Fruit fly (Drosophila melanogaster) whole organism, embryonic: Measurements from ENCODE around the gene CG7551.

Experiments used
- CG1024 ChIP-seq: fragments of 200-800 bp; sonication (Bioruptor generic); IDR thresholded peaks from 2 replicates; pipeline ENCODE4 v1.3.6; 2022; ENCODE audit warnings: missing biosample characterization, missing genetic modification characterization
- CG10431 ChIP-seq: fragments of 200-800 bp; sonication (Bioruptor generic); optimal IDR thresholded peaks from 3 replicates; lab custom pipeline; 2018; ENCODE audit warnings: missing biosample characterization, mild to moderate bottlenecking, missing genetic modification characterization
- CG11560 ChIP-seq: fragments of 200-800 bp; sonication (Bioruptor generic); IDR thresholded peaks from 3 replicates; pipeline ENCODE4 v1.3.6; 2022; ENCODE audit warnings: missing biosample characterization, missing genetic modification characterization
- CG13287 ChIP-seq: fragments of 200-800 bp; sonication (Bioruptor generic); IDR thresholded peaks from 2 replicates; pipeline ENCODE4 v1.3.6; 2022; ENCODE audit warnings: missing biosample characterization, missing genetic modification characterization; ENCODE audit not compliant: partially characterized antibody
- CG13894 ChIP-seq: fragments of 200-800 bp; sonication (Bioruptor generic); optimal IDR thresholded peaks from 3 replicates; lab custom pipeline; 2018; ENCODE audit warnings: missing biosample characterization, mild to moderate bottlenecking, missing genetic modification characterization, moderate library complexity
- CG15269 ChIP-seq: fragments of 200-800 bp; sonication (Bioruptor generic); optimal IDR thresholded peaks from 2 replicates; lab custom pipeline; 2018; ENCODE audit warnings: missing biosample characterization, mild to moderate bottlenecking, missing genetic modification characterization, moderate library complexity
- CG16863 ChIP-seq: fragments of 200-800 bp; sonication (Bioruptor generic); optimal IDR thresholded peaks from 3 replicates; lab custom pipeline; 2016; ENCODE audit warnings: missing biosample characterization, missing genetic modification characterization
- CG1832 ChIP-seq: fragments of 200-800 bp; sonication (Bioruptor generic); optimal IDR thresholded peaks from 2 replicates; lab custom pipeline; 2017; ENCODE audit warnings: missing biosample characterization, mild to moderate bottlenecking, missing genetic modification characterization, inconsistent platforms
- CG18599 ChIP-seq: fragments of 200-800 bp; sonication (Bioruptor generic); optimal IDR thresholded peaks from 3 replicates; lab custom pipeline; 2017; ENCODE audit warnings: missing biosample characterization, missing genetic modification characterization, mild to moderate bottlenecking, moderate library complexity, missing genetic modification reagents
- CG18764 ChIP-seq: fragments of 200-800 bp; sonication (Bioruptor generic); optimal IDR thresholded peaks from 3 replicates; lab custom pipeline; 2016; ENCODE audit warnings: missing biosample characterization, missing genetic modification characterization
- CG31224 ChIP-seq: fragments of 200-800 bp; sonication (Bioruptor generic); IDR thresholded peaks from 2 replicates; pipeline ENCODE4 v1.3.6; 2022; ENCODE audit warnings: missing biosample characterization, missing genetic modification characterization
- CG31441 ChIP-seq: fragments of 200-800 bp; sonication (Bioruptor generic); IDR thresholded peaks from 2 replicates; pipeline ENCODE4 v1.3.6; 2022; ENCODE audit warnings: missing biosample characterization, missing genetic modification characterization
- CG34224 ChIP-seq: fragments of 200-800 bp; sonication (Bioruptor generic); IDR thresholded peaks from 3 replicates; pipeline ENCODE4 v1.3.6; 2022; ENCODE audit warnings: missing biosample characterization, missing genetic modification characterization; ENCODE audit not compliant: partially characterized antibody
- CG7987 ChIP-seq: fragments of 200-800 bp; sonication (Bioruptor generic); optimal IDR thresholded peaks from 2 replicates; lab custom pipeline; 2018; ENCODE audit warnings: missing biosample characterization, mild to moderate bottlenecking, missing genetic modification characterization, moderate library complexity
- CG9932 ChIP-seq: fragments of 200-800 bp; sonication (Bioruptor generic); IDR thresholded peaks from 2 replicates; pipeline ENCODE4 v1.3.6; 2022; ENCODE audit warnings: missing biosample characterization, missing genetic modification characterization
- Dip2 ChIP-seq: fragments of 200-800 bp; sonication (Bioruptor generic); IDR thresholded peaks from 2 replicates; pipeline ENCODE4 v1.3.6; 2022; ENCODE audit warnings: missing biosample characterization, missing genetic modification characterization
- Dip3 ChIP-seq: fragments of 200-800 bp; sonication (Bioruptor generic); optimal IDR thresholded peaks from 3 replicates; lab custom pipeline; 2016; ENCODE audit warnings: missing biosample characterization, missing genetic modification characterization
- E2f2 ChIP-seq: fragments of 200-800 bp; sonication (Bioruptor generic); IDR thresholded peaks from 2 replicates; pipeline ENCODE4 v1.3.6; 2022; ENCODE audit warnings: missing biosample characterization, missing genetic modification characterization
- HHEX ChIP-seq: fragments of 200-800 bp; sonication (Bioruptor generic); optimal IDR thresholded peaks from 3 replicates; lab custom pipeline; 2017; ENCODE audit warnings: missing biosample characterization, mild to moderate bottlenecking, missing genetic modification characterization, missing genetic modification reagents
- HLH4C ChIP-seq: fragments of 200-800 bp; sonication (Bioruptor generic); IDR thresholded peaks from 3 replicates; pipeline ENCODE4 v1.3.6; 2022; ENCODE audit warnings: missing biosample characterization, missing genetic modification characterization; ENCODE audit not compliant: partially characterized antibody
- HmgZ ChIP-seq: fragments of 200-800 bp; sonication (Bioruptor generic); optimal IDR thresholded peaks from 2 replicates; lab custom pipeline; 2018; ENCODE audit warnings: missing biosample characterization, mild to moderate bottlenecking, missing genetic modification characterization
- Hmr ChIP-seq: fragments of 200-800 bp; sonication (Bioruptor generic); optimal IDR thresholded peaks from 3 replicates; lab custom pipeline; 2017; ENCODE audit warnings: mild to moderate bottlenecking, missing biosample characterization, missing genetic modification reagents, missing genetic modification characterization
- Kr ChIP-seq: fragments of 200-800 bp; sonication (Bioruptor generic); optimal IDR thresholded peaks from 2 replicates; lab custom pipeline; 2017; ENCODE audit warnings: missing biosample characterization, mild to moderate bottlenecking, missing genetic modification characterization
- MESR4 ChIP-seq: fragments of 200-800 bp; sonication (Bioruptor generic); optimal IDR thresholded peaks from 2 replicates; lab custom pipeline; 2018; ENCODE audit warnings: missing biosample characterization, mild to moderate bottlenecking, missing genetic modification characterization, moderate library complexity
- Nf-YC ChIP-seq: fragments of 200-800 bp; optimal IDR thresholded peaks from 3 replicates; lab custom pipeline; 2019; ENCODE audit warnings: missing biosample characterization, mild to moderate bottlenecking, missing genetic modification characterization, moderate library complexity
- Poxn ChIP-seq: fragments of 200-800 bp; sonication (Bioruptor generic); IDR thresholded peaks from 2 replicates; pipeline ENCODE4 v1.3.6; 2022; ENCODE audit warnings: missing biosample characterization, missing genetic modification characterization
- Rfx ChIP-seq: fragments of 200-800 bp; sonication (Bioruptor generic); IDR thresholded peaks from 2 replicates; pipeline ENCODE4 v1.3.6; 2022; ENCODE audit warnings: missing biosample characterization, missing genetic modification characterization
- Rx ChIP-seq: fragments of 200-800 bp; sonication (Bioruptor generic); IDR thresholded peaks from 2 replicates; pipeline ENCODE4 v1.3.6; 2022; ENCODE audit warnings: missing biosample characterization, missing genetic modification characterization
- Ssrp ChIP-seq: fragments of 200-800 bp; sonication (Bioruptor generic); optimal IDR thresholded peaks from 2 replicates; lab custom pipeline; 2018; ENCODE audit warnings: missing biosample characterization, mild to moderate bottlenecking, missing genetic modification characterization, moderate library complexity
- Vsx1 ChIP-seq: fragments of 200-800 bp; sonication (Bioruptor generic); optimal IDR thresholded peaks from 2 replicates; lab custom pipeline; 2017; ENCODE audit warnings: missing biosample characterization, mild to moderate bottlenecking, missing genetic modification characterization, missing genetic modification reagents
- bcd ChIP-seq: fragments of 200-800 bp; sonication (Bioruptor generic); optimal IDR thresholded peaks from 2 replicates; lab custom pipeline; 2017; ENCODE audit warnings: missing biosample characterization, mild to moderate bottlenecking, missing genetic modification characterization
- disco-r ChIP-seq: fragments of 200-800 bp; sonication (Bioruptor generic); optimal IDR thresholded peaks from 2 replicates; lab custom pipeline; 2016; ENCODE audit warnings: missing biosample characterization, missing genetic modification characterization
- dmrt11E ChIP-seq: fragments of 200-800 bp; sonication (Bioruptor generic); optimal IDR thresholded peaks from 3 replicates; lab custom pipeline; 2018; ENCODE audit warnings: missing biosample characterization, mild to moderate bottlenecking, missing genetic modification characterization, moderate library complexity
- eve ChIP-seq, 2 experiments: fragments of >200 bp; optimal IDR thresholded peaks; 2 replicates each; lab custom pipeline; 2017; ENCODE audit warnings: missing biosample characterization in 2 of 2, missing genetic modification characterization in 2 of 2
- exex ChIP-seq: fragments of 200-800 bp; sonication (Bioruptor generic); optimal IDR thresholded peaks from 4 replicates; lab custom pipeline; 2018; ENCODE audit warnings: missing biosample characterization, mild to moderate bottlenecking, missing genetic modification characterization, moderate library complexity
- hb ChIP-seq: fragments of 200-800 bp; sonication (Bioruptor generic); IDR thresholded peaks from 3 replicates; pipeline ENCODE4 v1.3.6; 2022; ENCODE audit warnings: missing biosample characterization, missing genetic modification characterization; ENCODE audit not compliant: partially characterized antibody
- nau ChIP-seq: fragments of 200-800 bp; sonication (Bioruptor generic); optimal IDR thresholded peaks from 3 replicates; lab custom pipeline; 2017; ENCODE audit warnings: missing biosample characterization, mild to moderate bottlenecking, missing genetic modification characterization, missing genetic modification reagents
- onecut ChIP-seq: fragments of 200-800 bp; sonication (Bioruptor generic); IDR thresholded peaks from 2 replicates; pipeline ENCODE4 v1.3.6; 2022; ENCODE audit warnings: missing biosample characterization, missing genetic modification characterization
- ranshi ChIP-seq: fragments of 200-800 bp; sonication (Bioruptor generic); IDR thresholded peaks from 2 replicates; pipeline ENCODE4 v1.3.6; 2022; ENCODE audit warnings: missing biosample characterization, missing genetic modification characterization
- row ChIP-seq: fragments of 200-800 bp; sonication (Bioruptor generic); IDR thresholded peaks from 3 replicates; pipeline ENCODE4 v1.3.6; 2022; ENCODE audit warnings: missing biosample characterization, missing genetic modification characterization
- salm ChIP-seq: fragments of 200-800 bp; sonication (Bioruptor generic); optimal IDR thresholded peaks from 2 replicates; lab custom pipeline; 2018; ENCODE audit warnings: missing biosample characterization, mild to moderate bottlenecking, missing genetic modification characterization
- scrt ChIP-seq: fragments of 200-800 bp; sonication (Bioruptor generic); optimal IDR thresholded peaks from 2 replicates; lab custom pipeline; 2018; ENCODE audit warnings: missing biosample characterization, mild to moderate bottlenecking, missing genetic modification characterization, moderate library complexity
- sim ChIP-seq: fragments of 200-800 bp; sonication (Bioruptor generic); IDR thresholded peaks from 2 replicates; pipeline ENCODE4 v1.3.6; 2022; ENCODE audit warnings: missing biosample characterization, missing genetic modification characterization
- sna ChIP-seq: fragments of 200-800 bp; sonication (Bioruptor generic); IDR thresholded peaks from 2 replicates; pipeline ENCODE4 v1.3.6; 2022; ENCODE audit warnings: missing biosample characterization, missing genetic modification characterization; ENCODE audit not compliant: partially characterized antibody
- sqz ChIP-seq: fragments of 200-800 bp; sonication (Bioruptor generic); optimal IDR thresholded peaks from 3 replicates; lab custom pipeline; 2018; ENCODE audit warnings: missing biosample characterization, mild to moderate bottlenecking, missing genetic modification characterization
- tgo ChIP-seq: fragments of 200-800 bp; sonication (Bioruptor generic); IDR thresholded peaks from 3 replicates; pipeline ENCODE4 v1.3.6; 2022; ENCODE audit warnings: missing biosample characterization, missing genetic modification characterization
- tin ChIP-seq: fragments of 200-800 bp; sonication (Bioruptor generic); optimal IDR thresholded peaks from 3 replicates; lab custom pipeline; 2016; ENCODE audit warnings: missing biosample characterization, missing genetic modification characterization
- tna ChIP-seq: fragments of 200-800 bp; sonication (Bioruptor generic); IDR thresholded peaks from 2 replicates; pipeline ENCODE4 v1.3.6; 2022; ENCODE audit warnings: missing biosample characterization, missing genetic modification characterization; ENCODE audit not compliant: partially characterized antibody

CG7551 gene

DNA sequence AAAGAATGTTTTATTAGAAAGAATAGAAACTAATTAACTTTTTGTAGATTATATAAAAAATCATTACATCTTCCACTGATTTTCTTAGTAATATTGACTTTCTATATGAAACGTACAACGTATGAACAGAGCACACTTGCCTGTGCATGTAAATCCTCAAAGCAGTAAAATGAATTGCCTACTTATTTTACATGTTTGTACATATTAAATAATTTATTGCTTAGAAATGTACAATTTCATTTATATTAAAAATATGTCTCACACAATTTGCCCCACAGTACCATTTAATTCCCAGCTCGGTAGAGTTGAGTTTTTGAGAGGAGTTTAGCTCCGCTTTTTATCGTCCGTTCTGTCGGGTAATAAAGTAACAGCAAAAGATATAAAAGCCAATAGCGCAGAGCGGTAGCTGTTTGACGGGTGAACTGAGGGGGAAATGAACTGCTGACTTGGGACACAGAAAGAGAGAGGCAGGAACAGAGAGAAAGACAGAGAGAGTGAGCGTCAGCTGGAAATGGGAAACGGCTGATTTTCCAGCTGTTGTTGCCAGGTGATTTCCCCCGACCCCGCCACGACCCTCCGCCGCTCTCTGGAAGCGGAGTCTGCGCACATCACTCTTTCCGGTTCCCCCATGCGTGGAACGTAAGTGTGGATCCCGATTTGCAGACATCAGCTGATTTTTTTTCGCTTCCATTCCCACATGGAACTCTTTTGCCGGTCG lies 35.0 kb downstream of the CG7551 start (continued):
- TF ChIP-seq CG16863 (GFP tag; lab: Kevin White, UChicago) (no peak), HmgZ (no peak), Poxn (GFP tag; lab: Robert Waterston, UW) (no peak), CG7987 (GFP tag; lab: Kevin White, UChicago) (no peak), exex (tag; lab: Kevin White, UChicago) (no peak), tna (GFP tag; lab: Robert Waterston, UW) (peak; percentile 25; the same call in 1 of the 2 replicates), CG13287 (peak; percentile 47; the same call in 1 of the 2 replicates), tgo (GFP tag; lab: Robert Waterston, UW) (no peak), HLH4C (GFP tag; lab: Robert Waterston, UW) (0 out of 3 replicates have a peak, but pooled peaks have one; percentile 9), hb (GFP tag; lab: Robert Waterston, UW) (no peak), CG13894 (tag; lab: Kevin White, UChicago) (peak; percentile 62), nau (peak; percentile 41), Dip2 (GFP tag; lab: Robert Waterston, UW) (no peak), CG1024 (GFP tag; lab: Robert Waterston, UW) (no peak), bcd (GFP tag; lab: Kevin White, UChicago) (no peak), CG9932 (GFP tag; lab: Robert Waterston, UW) (no peak), CG10431 (peak; percentile 51), CG18599 (GFP tag; lab: Kevin White, UChicago) (peak; percentile 58), sqz (GFP tag; lab: Kevin White, UChicago) (peak; percentile 30), CG31224 (GFP tag; lab: Robert Waterston, UW) (no peak), row (GFP tag; lab: Robert Waterston, UW) (no peak), Hmr (peak; percentile 36), Nf-YC (tag; lab: Kevin White, UChicago) (peak; percentile 40), salm (tag; lab: Kevin White, UChicago) (no peak), Ssrp (tag; lab: Kevin White, UChicago) (no peak), MESR4 (no peak), Vsx1 (GFP tag; lab: Kevin White, UChicago) (no peak), Rx (GFP tag; lab: Robert Waterston, UW) (no peak), ranshi (GFP tag; lab: Robert Waterston, UW) (no peak), Rfx (GFP tag; lab: Robert Waterston, UW) (0 out of 2 replicates have a peak, but pooled peaks have one; percentile 68), scrt (peak; percentile 40), CG15269 (tag; lab: Kevin White, UChicago) (peak; percentile 24), Dip3 (no peak), CG31441 (GFP tag; lab: Robert Waterston, UW) (0 out of 2 replicates have a peak, but pooled peaks have one; percentile 9), disco-r (no peak), sim (GFP tag; lab: Robert Waterston, UW) (0 out of 2 replicates have a peak, but pooled peaks have one; percentile 5), onecut (GFP tag; lab: Robert Waterston, UW) (peak; percentile 51), eve (GFP tag; optimal IDR thresholded peaks at IDR 0.05; lab: Kevin White, UChicago) (peak in 1 of 2 experiments; percentile 76), sna (GFP tag; lab: Robert Waterston, UW) (peak; percentile 47; the same call in 1 of the 2 replicates), HHEX (peak; percentile 51), dmrt11E (tag; lab: Kevin White, UChicago) (no peak), Kr (GFP tag; lab: Kevin White, UChicago) (no peak), CG34224 (GFP tag; lab: Robert Waterston, UW) (peak; percentile 73), CG18764 (no peak), E2f2 (no peak), CG11560 (tag; lab: Robert Waterston, UW) (no peak), tin (no peak), CG1832 (GFP tag; lab: Kevin White, UChicago) (peak; percentile 45)
